Worm (Caenorhabditis elegans) whole organism, L4 larva: ENCODE data around the gene lin-9.

Source experiments
- dpl-1 ChIP-seq: fragments of 150-350 bp; optimal IDR thresholded peaks from 2 replicates; lab custom pipeline; 2014; ENCODE audit warnings: missing biosample characterization, missing genetic modification reagents, missing genetic modification characterization
- fkh-10 ChIP-seq: fragments of 150-350 bp; optimal IDR thresholded peaks from 2 replicates; lab custom pipeline; 2014; ENCODE audit warnings: missing biosample characterization, missing genetic modification reagents, missing genetic modification characterization
- lin-15B ChIP-seq: fragments of 150-350 bp; sonication (generic microtip); optimal IDR thresholded peaks from 3 replicates; lab custom pipeline; 2014; ENCODE audit warnings: missing biosample characterization, missing genetic modification characterization
- lin-39 ChIP-seq: fragments of 150-350 bp; optimal IDR thresholded peaks from 2 replicates; lab custom pipeline; 2014; ENCODE audit warnings: missing biosample characterization, missing genetic modification reagents, missing genetic modification characterization
- nhr-11 ChIP-seq: fragments of 150-350 bp; optimal IDR thresholded peaks from 2 replicates; lab custom pipeline; 2014; ENCODE audit warnings: missing biosample characterization, missing genetic modification characterization
- nhr-48 ChIP-seq: sonication (generic microtip); optimal IDR thresholded peaks from 2 replicates; lab custom pipeline; 2016; ENCODE audit warnings: mild to moderate bottlenecking, missing genetic modification characterization, missing compliant biosample characterization
- php-3 ChIP-seq: fragments of 200-800 bp; sonication (Bioruptor generic); IDR thresholded peaks from 2 replicates; pipeline ENCODE4 v1.3.6; 2022; ENCODE audit warnings: missing genetic modification reagents, missing genetic modification characterization, missing compliant biosample characterization
- tag-97 ChIP-seq: fragments of 200-800 bp; sonication (Bioruptor generic); IDR thresholded peaks from 2 replicates; pipeline ENCODE4 v1.3.6; 2022; ENCODE audit warnings: missing genetic modification characterization, missing compliant biosample characterization
- unc-39 ChIP-seq: sonication (generic microtip); optimal IDR thresholded peaks from 2 replicates; lab custom pipeline; 2017; ENCODE audit warnings: missing biosample characterization, missing genetic modification characterization
- unc-62 ChIP-seq, 3 experiments: fragments of 150-350 bp in 1 of 3; sonication (generic microtip); optimal IDR thresholded peaks in 2 of 3; peaks in 1 of 3; 1 replicate in 1 of 3; 2 replicates in 2 of 3; lab custom pipeline; 2014 to 2017; ENCODE audit warnings: missing biosample characterization in 3 of 3, missing genetic modification characterization in 3 of 3, missing genetic modification reagents in 3 of 3, missing genotype in 1 of 3
- zag-1 ChIP-seq: fragments of 150-350 bp; optimal IDR thresholded peaks from 2 replicates; lab custom pipeline; 2014; ENCODE audit warnings: missing biosample characterization, missing genetic modification characterization
- ztf-11 ChIP-seq: fragments of 150-350 bp; optimal IDR thresholded peaks from 2 replicates; lab custom pipeline; 2014; ENCODE audit warnings: missing biosample characterization, missing genetic modification characterization

- TF ChIP-seq fkh-10 = peak; percentile 61
- TF ChIP-seq tag-97 (GFP tag; lab: Robert Waterston, UW) = no peak
- peak; percentile 26 for TF ChIP-seq dpl-1
- no peak for TF ChIP-seq lin-39 (tag; lab: Kevin White, UChicago)
- peak; percentile 87 for TF ChIP-seq nhr-11 (tag; lab: Kevin White, UChicago)
- TF ChIP-seq php-3 (GFP tag; lab: Robert Waterston, UW) = no peak
- peak in 1 of 2 experiments; percentile 80 for TF ChIP-seq unc-62 (GFP tag; optimal IDR thresholded peaks at IDR 0.05 in 1 of 2; lab: Kevin White, UChicago)
- TF ChIP-seq unc-62 (tag; optimal IDR thresholded peaks at IDR 0.05; lab: Kevin White, UChicago) = peak; percentile 9
- peak; percentile 24 for TF ChIP-seq ztf-11 (tag; lab: Kevin White, UChicago)
- no peak for TF ChIP-seq zag-1 (tag; lab: Kevin White, UChicago)
- TF ChIP-seq lin-15B (tag; lab: Kevin White, UChicago) = no peak
- peak; percentile 36 for TF ChIP-seq nhr-48 (tag; lab: Kevin White, UChicago)
- TF ChIP-seq unc-39 = no peak
Measured at ce11 chrIII:8873990-8874668, 29.8 kb downstream of the lin-9 start.
